Worm (Caenorhabditis elegans): Measurements from ENCODE around the gene F43D2.7.

The F43D2.7 gene

DNA sequence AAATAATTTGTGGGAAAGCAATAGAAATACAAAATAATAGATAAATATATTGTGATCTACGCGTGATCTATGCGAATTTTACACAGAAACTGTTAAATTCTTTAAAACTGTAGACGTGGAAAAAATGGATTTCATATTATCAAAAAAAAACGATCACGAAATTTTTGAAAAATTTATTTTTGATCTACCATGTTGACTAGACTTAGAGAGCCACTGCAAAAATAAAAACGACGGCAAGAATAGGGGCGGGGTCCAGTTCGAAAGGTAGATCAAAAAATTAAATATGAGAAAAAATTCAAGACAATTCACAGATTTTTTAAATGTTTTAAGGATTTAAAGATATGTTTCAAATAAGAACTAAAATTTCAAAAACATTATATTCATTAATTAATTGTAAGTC lies 1.9 kb downstream of the F43D2.7 start:
- TF ChIP-seq W03F9.2 (tag; optimal IDR thresholded peaks at IDR 0.05) (no peak), him-1 (tag; optimal IDR thresholded peaks at IDR 0.05) (no peak), dao-5 (tag; optimal IDR thresholded peaks at IDR 0.05) (no peak)

DNA sequence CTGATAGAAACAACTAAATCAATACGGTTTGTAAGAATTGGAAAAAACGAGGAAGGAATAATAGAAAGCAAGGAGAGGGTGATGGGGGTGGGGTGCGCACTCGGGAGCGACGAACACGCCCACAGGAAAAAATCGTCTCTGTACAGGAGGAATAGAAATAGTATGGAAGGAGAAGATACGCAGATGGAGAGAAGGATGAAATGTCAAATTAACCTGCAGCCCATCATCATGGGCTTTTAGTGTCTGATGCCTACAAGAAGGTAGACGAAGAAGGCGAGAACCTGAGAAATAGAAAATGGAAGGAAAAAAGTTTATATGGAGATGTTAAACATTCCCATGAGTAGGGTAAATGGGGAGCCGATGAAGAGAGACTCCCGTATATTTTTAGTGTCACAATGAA lies 4.9 kb downstream of the F43D2.7 start, which contains the start of gene F43D2.6:
Gene F43D2.6 (minus strand): TSS at position 62 of the 400 bp plus-strand sequence.
- no peak for TF ChIP-seq W03F9.2 (tag; optimal IDR thresholded peaks at IDR 0.05)
- no peak for TF ChIP-seq dao-5 (tag; optimal IDR thresholded peaks at IDR 0.05)
- TF ChIP-seq him-1 (tag; optimal IDR thresholded peaks at IDR 0.05), result no peak

DNA sequence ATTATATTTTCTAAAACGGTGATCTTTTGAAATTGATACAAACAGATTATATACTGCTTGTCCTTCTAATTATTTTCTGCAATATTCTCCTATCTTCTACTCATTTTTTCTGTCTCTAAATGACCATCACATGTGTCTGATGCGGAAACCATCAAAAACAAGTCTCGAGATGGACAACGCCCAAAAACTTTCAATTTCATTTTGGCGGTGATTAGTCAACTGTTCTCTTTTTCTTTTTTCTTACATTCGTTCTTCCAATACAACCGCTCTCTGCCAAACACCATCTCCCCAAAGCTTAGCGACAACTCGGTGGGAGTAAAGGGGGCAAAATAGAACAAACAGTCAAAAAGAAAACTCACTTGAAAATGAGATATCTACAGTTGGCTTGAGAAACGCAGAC lies 6.7 kb downstream of the F43D2.7 start:
- TF ChIP-seq him-1 (tag; optimal IDR thresholded peaks at IDR 0.05), result no peak
- no peak for TF ChIP-seq dao-5 (tag; optimal IDR thresholded peaks at IDR 0.05)
- TF ChIP-seq W03F9.2 (tag; optimal IDR thresholded peaks at IDR 0.05), result no peak

DNA sequence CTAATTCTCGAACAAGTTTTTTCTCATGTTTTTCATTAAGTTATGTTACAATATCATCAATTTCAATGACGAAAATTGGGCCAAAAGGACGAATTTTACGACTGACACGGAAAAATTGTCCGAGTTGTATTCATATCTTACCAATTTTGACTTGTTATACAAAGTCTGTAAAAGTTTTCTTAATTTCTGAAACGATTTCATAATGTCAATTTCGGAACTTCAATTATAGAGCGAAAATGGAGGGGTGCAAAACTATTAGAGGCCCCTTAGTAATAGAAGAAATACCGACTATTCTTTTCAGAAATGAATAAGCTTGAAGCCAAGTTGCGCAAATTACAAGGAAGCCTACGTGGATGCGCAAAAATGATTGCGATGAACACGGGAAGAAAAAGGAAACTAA lies 8.4 kb downstream of the F43D2.7 start, which contains the start of gene F43D2.3:
Gene F43D2.3 (plus strand): TSS at position 301 of the 400 bp plus-strand sequence.
- no peak for TF ChIP-seq him-1 (tag; optimal IDR thresholded peaks at IDR 0.05)
- TF ChIP-seq dao-5 (tag; optimal IDR thresholded peaks at IDR 0.05), result no peak
- TF ChIP-seq W03F9.2 (tag; optimal IDR thresholded peaks at IDR 0.05), result no peak

DNA sequence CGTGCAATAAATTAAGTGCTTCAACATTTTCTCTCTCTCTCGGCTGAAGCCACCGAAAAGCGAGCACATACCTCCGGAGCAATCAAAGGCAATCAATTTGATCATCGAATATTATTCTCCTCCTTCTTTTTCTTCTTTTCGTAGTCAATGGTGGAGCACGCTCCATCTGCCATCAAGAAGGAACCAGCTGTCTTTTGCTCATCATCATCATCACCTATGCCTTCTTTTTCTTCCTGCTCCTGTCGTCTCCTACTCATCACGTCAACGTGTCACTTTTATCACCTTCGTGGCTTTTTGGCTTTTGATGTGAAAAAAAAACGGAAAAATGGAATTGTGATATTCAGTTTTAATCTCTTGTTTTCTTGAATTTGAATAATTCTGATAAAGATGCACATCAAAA lies 14.3 kb downstream of the F43D2.7 start:
- TF ChIP-seq dao-5 (tag; optimal IDR thresholded peaks at IDR 0.05) (no peak), W03F9.2 (tag; optimal IDR thresholded peaks at IDR 0.05) (no peak)

DNA sequence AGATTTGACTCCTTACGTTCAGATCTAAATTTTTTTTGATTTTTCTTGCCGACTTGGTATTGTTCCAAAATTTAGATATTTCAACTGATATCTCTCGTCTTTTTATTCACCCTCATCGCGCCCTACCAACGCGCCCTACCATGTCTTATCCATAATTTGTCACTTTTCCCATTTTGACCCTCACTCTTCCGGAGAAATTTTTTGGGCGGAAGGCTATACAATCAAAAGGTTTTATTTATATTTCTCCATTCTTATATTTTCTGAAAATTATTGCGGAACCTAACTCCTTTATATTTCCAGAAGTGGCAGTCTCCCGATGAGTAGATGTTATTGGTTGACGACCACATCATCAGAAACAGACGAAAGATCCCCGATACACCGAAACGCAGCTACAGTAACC lies 19.1 kb downstream of the F43D2.7 start, which contains the start of gene hot-1:
Gene hot-1 (plus strand): TSS at position 301 of the 400 bp plus-strand sequence.
- TF ChIP-seq W03F9.2 (tag; optimal IDR thresholded peaks at IDR 0.05) (no peak), him-1 (tag; optimal IDR thresholded peaks at IDR 0.05) (no peak), dao-5 (tag; optimal IDR thresholded peaks at IDR 0.05) (no peak)

DNA sequence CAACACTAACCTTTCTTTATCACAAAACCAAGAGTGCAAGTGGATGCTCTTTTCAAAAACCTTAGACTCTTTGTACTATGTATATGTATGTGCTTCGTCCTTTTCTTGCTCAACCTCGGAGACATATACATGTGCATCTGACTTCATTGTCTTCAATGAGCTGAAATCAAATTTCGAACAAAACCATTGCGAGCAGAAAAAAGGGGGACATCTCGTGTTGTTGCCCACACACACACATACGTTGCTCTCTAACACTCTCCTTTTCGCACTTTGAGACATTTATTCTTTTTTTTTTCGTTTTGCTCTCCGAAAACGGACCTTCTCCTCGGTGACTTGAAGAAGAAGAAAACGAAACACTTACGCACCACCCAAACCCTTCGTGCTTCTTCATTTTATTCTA lies 19.7 kb downstream of the F43D2.7 start:
- TF ChIP-seq dao-5 (tag; optimal IDR thresholded peaks at IDR 0.05) (no peak), W03F9.2 (tag; optimal IDR thresholded peaks at IDR 0.05) (no peak), him-1 (tag; optimal IDR thresholded peaks at IDR 0.05) (no peak)

DNA sequence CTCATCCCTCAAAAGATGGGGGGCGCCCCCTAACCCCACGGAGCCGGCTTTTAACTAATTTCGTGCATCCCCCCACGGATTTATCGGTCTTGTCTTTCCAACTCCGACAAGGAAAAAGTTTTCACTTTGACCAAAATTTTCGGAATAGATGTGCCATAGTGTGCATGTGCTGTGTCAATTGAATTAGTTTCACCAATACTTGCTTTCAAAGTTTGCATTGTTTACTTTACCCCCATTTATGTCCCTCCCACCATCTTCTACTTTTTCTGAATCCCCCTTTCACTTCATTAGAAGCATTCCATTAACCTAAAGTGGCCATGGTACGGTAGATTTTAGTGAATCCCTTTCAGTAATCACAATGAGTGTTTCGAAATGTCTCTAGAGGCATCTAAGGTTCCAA lies 22.3 kb downstream of the F43D2.7 start:
- TF ChIP-seq him-1 (tag; optimal IDR thresholded peaks at IDR 0.05) (no peak), dao-5 (tag; optimal IDR thresholded peaks at IDR 0.05) (no peak), W03F9.2 (tag; optimal IDR thresholded peaks at IDR 0.05) (no peak)

DNA sequence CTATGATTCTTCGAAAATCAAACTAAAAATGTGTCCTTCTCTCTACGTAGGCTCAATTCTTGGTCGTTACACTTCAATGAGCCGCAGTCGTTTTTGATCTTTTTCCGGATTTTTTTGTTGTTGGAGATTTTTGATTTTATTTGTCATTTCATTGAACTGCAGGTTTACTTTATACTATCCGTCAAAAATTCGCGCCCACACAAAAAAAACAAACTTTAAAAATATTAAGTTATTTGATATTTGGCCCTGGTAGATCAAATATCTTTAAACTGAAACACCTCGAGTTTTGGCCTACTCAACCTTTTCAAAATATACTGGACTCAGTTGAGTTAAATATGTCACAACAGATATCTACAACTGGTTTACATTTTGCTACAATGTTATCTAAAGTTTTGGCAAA lies 24.3 kb downstream of the F43D2.7 start:
- TF ChIP-seq W03F9.2 (tag; optimal IDR thresholded peaks at IDR 0.05) (no peak), him-1 (tag; optimal IDR thresholded peaks at IDR 0.05) (no peak), dao-5 (tag; optimal IDR thresholded peaks at IDR 0.05) (no peak)

DNA sequence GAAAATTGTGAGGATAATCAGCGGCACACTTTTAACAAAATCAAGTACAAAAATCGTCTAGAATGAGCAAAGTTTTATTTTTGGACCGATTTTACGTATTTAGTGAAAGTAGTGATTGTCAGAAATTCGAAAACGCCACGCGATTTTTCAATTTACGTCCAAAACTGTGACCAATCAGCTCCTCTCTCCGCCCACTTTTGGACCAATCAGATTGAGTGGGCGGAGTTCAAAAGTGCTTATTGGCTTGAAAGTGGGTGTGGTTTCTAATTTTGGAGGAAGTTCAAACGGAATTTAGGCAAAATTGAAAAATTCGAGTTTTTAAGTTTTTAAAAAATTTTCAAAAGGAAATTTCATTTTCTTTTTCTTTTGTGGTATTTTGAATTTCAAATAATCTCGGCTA lies 25.5 kb downstream of the F43D2.7 start:
- TF ChIP-seq him-1 (tag; optimal IDR thresholded peaks at IDR 0.05), result no peak
- no peak for TF ChIP-seq W03F9.2 (tag; optimal IDR thresholded peaks at IDR 0.05)
- TF ChIP-seq dao-5 (tag; optimal IDR thresholded peaks at IDR 0.05), result no peak

DNA sequence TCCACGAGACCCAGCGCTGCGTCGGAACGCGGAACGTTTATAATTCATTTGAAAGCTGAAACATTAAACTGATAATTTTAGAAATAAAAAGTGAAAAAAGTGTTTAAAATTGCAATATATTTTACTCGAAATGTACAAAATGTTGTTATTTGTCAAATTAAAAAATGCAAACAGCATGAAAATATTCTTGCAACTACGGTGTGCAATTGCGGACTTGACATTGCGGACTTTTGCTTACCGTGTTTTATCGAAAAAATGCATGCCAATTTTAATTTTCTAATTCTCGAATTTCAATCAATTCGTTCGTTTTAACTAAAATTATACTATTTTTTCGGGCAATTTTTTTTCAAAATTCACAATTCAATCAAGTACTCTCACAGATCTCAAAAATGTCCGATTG lies 27.8 kb downstream of the F43D2.7 start, which contains the start of the genes R11H6.5 and ccnk-1:
Gene R11H6.5 (minus strand): TSS at position 55 of the 400 bp plus-strand sequence.
Gene ccnk-1 (plus strand): TSS at position 381 of the 400 bp plus-strand sequence.
- TF ChIP-seq W03F9.2 (tag; optimal IDR thresholded peaks at IDR 0.05), result peak; percentile 62
- no peak for TF ChIP-seq him-1 (tag; optimal IDR thresholded peaks at IDR 0.05)

DNA sequence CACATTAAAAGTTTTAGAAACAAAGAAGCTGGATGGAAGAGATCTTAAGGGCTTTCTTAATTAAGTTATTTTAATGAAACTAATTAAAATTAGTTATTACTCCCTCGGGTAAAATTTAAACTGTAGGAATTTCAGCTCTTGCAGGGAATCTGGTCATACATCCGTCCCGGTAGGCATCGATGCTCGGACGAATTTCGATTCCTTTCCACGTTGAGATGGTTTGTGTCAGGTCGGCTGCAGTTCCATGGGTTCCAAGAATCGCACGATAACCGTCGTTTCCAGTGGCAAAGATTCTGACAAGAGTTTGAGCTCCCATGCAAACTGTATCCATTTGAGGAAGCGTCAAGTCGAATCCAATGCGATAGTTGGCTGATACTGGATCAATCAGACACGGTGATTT lies 29.2 kb downstream of the F43D2.7 start:
- TF ChIP-seq W03F9.2 (tag; optimal IDR thresholded peaks at IDR 0.05) (no peak), him-1 (tag; optimal IDR thresholded peaks at IDR 0.05) (no peak), dao-5 (tag; optimal IDR thresholded peaks at IDR 0.05) (no peak)

DNA sequence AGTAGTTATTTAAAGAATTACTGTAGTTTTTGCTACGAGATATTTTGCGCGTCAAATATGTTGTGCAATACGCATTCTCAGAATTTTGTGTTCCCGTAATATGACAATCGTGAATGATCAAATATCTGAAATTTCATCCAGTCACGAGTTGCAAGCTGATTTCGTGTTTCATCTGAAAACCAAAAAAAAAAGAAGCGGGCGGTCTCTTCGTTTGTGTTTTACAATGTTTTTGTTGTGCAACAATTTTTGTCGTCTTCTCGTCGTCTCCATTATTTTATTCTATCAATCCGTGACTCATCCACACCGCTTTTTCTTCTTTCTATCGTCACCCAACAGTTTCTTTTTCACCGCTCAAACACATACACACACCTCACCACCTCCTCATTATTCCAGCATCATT lies 30.3 kb downstream of the F43D2.7 start, which contains the start of gene R11H6.4:
Gene R11H6.4 (plus strand): TSS at position 301 of the 400 bp plus-strand sequence.
- TF ChIP-seq him-1 (tag; optimal IDR thresholded peaks at IDR 0.05) (no peak), dao-5 (tag; optimal IDR thresholded peaks at IDR 0.05) (no peak), W03F9.2 (tag; optimal IDR thresholded peaks at IDR 0.05) (no peak)

DNA sequence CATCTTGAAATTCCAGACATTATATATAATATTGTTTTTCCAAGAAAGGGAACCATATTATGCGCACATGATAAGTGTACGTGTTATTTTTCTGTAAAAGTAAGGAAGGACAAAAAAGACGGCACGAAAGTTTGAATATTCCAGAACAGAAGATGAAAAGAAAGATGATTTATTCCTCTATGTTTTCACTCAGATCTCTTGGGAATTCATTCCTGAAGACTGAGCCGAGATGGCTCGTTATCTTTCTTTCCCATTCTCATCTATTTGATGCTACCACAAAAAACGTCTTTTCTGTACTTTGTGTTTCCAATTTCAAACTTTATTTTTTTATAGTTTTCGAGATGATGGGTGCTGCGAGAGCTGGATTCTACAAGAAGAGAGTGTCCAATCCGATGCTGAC lies 36.2 kb downstream of the F43D2.7 start:
- no peak for TF ChIP-seq W03F9.2 (tag; optimal IDR thresholded peaks at IDR 0.05)
- no peak for TF ChIP-seq dao-5 (tag; optimal IDR thresholded peaks at IDR 0.05)
- no peak for TF ChIP-seq him-1 (tag; optimal IDR thresholded peaks at IDR 0.05)

DNA sequence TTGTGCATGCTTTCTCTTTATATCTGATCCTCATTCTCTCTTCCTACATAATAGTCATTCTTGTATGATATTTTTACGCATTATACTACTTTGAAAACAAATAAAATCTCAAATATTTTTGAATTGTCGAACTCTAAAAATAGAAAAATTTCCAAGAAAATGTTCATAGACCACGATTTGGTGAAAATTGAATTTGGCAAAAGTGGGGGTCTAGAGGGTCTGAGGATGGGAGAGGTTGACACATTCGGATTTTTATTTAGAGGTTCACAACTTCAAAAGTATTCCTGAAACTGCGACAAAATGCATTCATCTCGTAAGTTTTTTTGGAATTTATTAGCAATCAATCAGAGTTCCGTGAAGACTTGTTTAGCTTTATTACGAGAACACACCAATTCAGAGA lies 40.0 kb downstream of the F43D2.7 start, which contains the start of gene glb-22:
Gene glb-22 (plus strand): TSS at position 301 of the 400 bp plus-strand sequence.
- TF ChIP-seq dao-5 (tag; optimal IDR thresholded peaks at IDR 0.05), result no peak
- TF ChIP-seq W03F9.2 (tag; optimal IDR thresholded peaks at IDR 0.05), result no peak

All from whole organism, L4/young adult.